Worm (Caenorhabditis elegans) whole organism, late embryonic: ENCODE results near the gene W06A11.1.

Experiments used
- K02D7.2 ChIP-seq: sonication (generic microtip); optimal IDR thresholded peaks from 2 replicates; lab custom pipeline; 2017; ENCODE audit warnings: mild to moderate bottlenecking, missing genetic modification characterization, missing compliant biosample characterization
- Y22D7AL.16 ChIP-seq: sonication (generic microtip); optimal IDR thresholded peaks from 2 replicates; lab custom pipeline; 2016; ENCODE audit warnings: missing genetic modification characterization, missing compliant biosample characterization
- ceh-45 ChIP-seq: fragments of 200-800 bp; sonication (Bioruptor generic); IDR thresholded peaks from 2 replicates; pipeline ENCODE4 v1.3.6; 2022; ENCODE audit warnings: missing genetic modification reagents, missing genetic modification characterization, missing compliant biosample characterization
- eyg-1 ChIP-seq: sonication (generic microtip); optimal IDR thresholded peaks from 2 replicates; lab custom pipeline; 2016; ENCODE audit warnings: missing genotype, missing genetic modification characterization, missing compliant biosample characterization
- hlh-8 ChIP-seq: sonication (generic microtip); optimal IDR thresholded peaks from 2 replicates; lab custom pipeline; 2016; ENCODE audit warnings: missing genotype, missing genetic modification characterization, missing compliant biosample characterization
- nfya-1 ChIP-seq: sonication (generic microtip); optimal IDR thresholded peaks from 2 replicates; lab custom pipeline; 2017; ENCODE audit warnings: missing genetic modification characterization, mild to moderate bottlenecking, missing compliant biosample characterization, antibody characterized with exemption, moderate library complexity
- nhr-11 ChIP-seq: fragments of 150-350 bp; optimal IDR thresholded peaks from 2 replicates; lab custom pipeline; 2014; ENCODE audit warnings: missing biosample characterization, missing genetic modification characterization
- pat-9 ChIP-seq: fragments of 200-800 bp; sonication (Bioruptor generic); optimal IDR thresholded peaks from 2 replicates; lab custom pipeline; 2018; ENCODE audit warnings: mild to moderate bottlenecking, missing genetic modification characterization, moderate library complexity, missing compliant biosample characterization
- pqm-1 ChIP-seq: sonication (generic microtip); optimal IDR thresholded peaks from 2 replicates; lab custom pipeline; 2016; ENCODE audit warnings: missing genetic modification characterization, missing compliant biosample characterization

ce11 chrII:4068141-4068540 is 783 bp downstream of the W06A11.1 start:
- TF ChIP-seq nfya-1 (tag; lab: Kevin White, UChicago), result no peak
- TF ChIP-seq eyg-1 (tag; lab: Kevin White, UChicago), result no peak
- no peak for TF ChIP-seq pat-9
- TF ChIP-seq pqm-1 (tag; lab: Kevin White, UChicago), result no peak
- no peak for TF ChIP-seq K02D7.2
- no peak for TF ChIP-seq nhr-11 (tag; lab: Kevin White, UChicago)
- TF ChIP-seq hlh-8 (tag; lab: Kevin White, UChicago), result no peak
- TF ChIP-seq ceh-45 (GFP tag; lab: Robert Waterston, UW), result no peak
- TF ChIP-seq Y22D7AL.16 (tag; lab: Kevin White, UChicago), result no peak
